Worm (Caenorhabditis elegans) whole organism, mixed stage, embryonic: ENCODE measurements around the gene str-222.

ENCODE experiments used
- M03D4.4 ChIP-seq: sonication (generic microtip); optimal IDR thresholded peaks from 2 replicates; lab custom pipeline; 2017; ENCODE audit warnings: mild to moderate bottlenecking, missing genetic modification characterization, missing compliant biosample characterization
- bed-3 ChIP-seq: fragments of 200-800 bp; sonication (Bioruptor generic); optimal IDR thresholded peaks from 3 replicates; lab custom pipeline; 2018; ENCODE audit warnings: mild to moderate bottlenecking, missing genetic modification characterization, moderate library complexity, missing compliant biosample characterization
- blmp-1 ChIP-seq: fragments of 150-350 bp; optimal IDR thresholded peaks from 2 replicates; lab custom pipeline; 2014; ENCODE audit warnings: missing biosample characterization, missing genetic modification characterization
- ceh-39 ChIP-seq: fragments of 150-350 bp; optimal IDR thresholded peaks from 2 replicates; lab custom pipeline; 2014; ENCODE audit warnings: missing biosample characterization, missing genetic modification characterization
- ceh-83 ChIP-seq: fragments of 200-800 bp; sonication (Bioruptor generic); optimal IDR thresholded peaks from 2 replicates; lab custom pipeline; 2018; ENCODE audit warnings: mild to moderate bottlenecking, missing genetic modification characterization, missing compliant biosample characterization
- ces-1 ChIP-seq: fragments of 150-350 bp; optimal IDR thresholded peaks from 2 replicates; lab custom pipeline; 2014; ENCODE audit warnings: missing biosample characterization, missing genetic modification reagents, missing genetic modification characterization
- cnd-1 ChIP-seq: fragments of 200-800 bp; sonication (Bioruptor generic); optimal IDR thresholded peaks from 2 replicates; lab custom pipeline; 2018; ENCODE audit warnings: mild to moderate bottlenecking, missing genetic modification characterization, missing compliant biosample characterization
- drap-1 ChIP-seq: fragments of 200-800 bp; sonication (Bioruptor generic); optimal IDR thresholded peaks from 3 replicates; lab custom pipeline; 2018; ENCODE audit warnings: mild to moderate bottlenecking, missing genetic modification characterization, missing compliant biosample characterization
- elt-1 ChIP-seq: sonication (generic microtip); optimal IDR thresholded peaks from 2 replicates; lab custom pipeline; 2017; ENCODE audit warnings: missing genetic modification characterization, mild to moderate bottlenecking, missing compliant biosample characterization, antibody characterized with exemption, moderate library complexity, borderline replicate concordance; ENCODE audit not compliant: insufficient read depth
- elt-3 ChIP-seq: fragments of 150-350 bp; optimal IDR thresholded peaks from 2 replicates; lab custom pipeline; 2014; ENCODE audit warnings: missing biosample characterization, missing genetic modification characterization
- ham-2 ChIP-seq: fragments of 200-800 bp; sonication (Bioruptor generic); optimal IDR thresholded peaks from 2 replicates; lab custom pipeline; 2018; ENCODE audit warnings: mild to moderate bottlenecking, missing genetic modification characterization, missing compliant biosample characterization
- hlh-1 ChIP-seq: fragments of 150-350 bp; optimal IDR thresholded peaks from 2 replicates; lab custom pipeline; 2014; ENCODE audit warnings: missing biosample characterization, missing genetic modification reagents, missing genetic modification characterization
- lin-13 ChIP-seq: fragments of 150-350 bp; optimal IDR thresholded peaks from 2 replicates; lab custom pipeline; 2014; ENCODE audit warnings: missing biosample characterization, missing genetic modification characterization
- lin-32 ChIP-seq: fragments of 200-800 bp; sonication (Bioruptor generic); optimal IDR thresholded peaks from 2 replicates; lab custom pipeline; 2018; ENCODE audit warnings: mild to moderate bottlenecking, missing genetic modification characterization, missing compliant biosample characterization
- lsy-2 ChIP-seq: fragments of 150-350 bp; optimal IDR thresholded peaks from 2 replicates; lab custom pipeline; 2014; ENCODE audit warnings: missing biosample characterization, missing genetic modification characterization
- mab-5 ChIP-seq: fragments of 150-350 bp; optimal IDR thresholded peaks from 2 replicates; lab custom pipeline; 2014; ENCODE audit warnings: missing biosample characterization, missing genetic modification characterization
- mep-1 ChIP-seq: fragments of 150-350 bp; optimal IDR thresholded peaks from 2 replicates; lab custom pipeline; 2017; ENCODE audit warnings: missing biosample characterization, missing genetic modification reagents, missing genetic modification characterization, inconsistent platforms
- mls-2 ChIP-seq: sonication (generic microtip); optimal IDR thresholded peaks from 2 replicates; lab custom pipeline; 2016; ENCODE audit warnings: mild to moderate bottlenecking, missing genetic modification characterization, moderate library complexity, missing compliant biosample characterization
- nhr-2 ChIP-seq: fragments of 150-350 bp; optimal IDR thresholded peaks from 2 replicates; lab custom pipeline; 2014; ENCODE audit warnings: missing biosample characterization, missing genetic modification characterization
- nhr-237 ChIP-seq: fragments of 150-350 bp; optimal IDR thresholded peaks from 2 replicates; lab custom pipeline; 2014; ENCODE audit warnings: missing biosample characterization, missing genetic modification characterization
- nhr-28 ChIP-seq: fragments of 150-350 bp; optimal IDR thresholded peaks from 2 replicates; lab custom pipeline; 2014; ENCODE audit warnings: missing biosample characterization, missing genetic modification characterization
- nhr-76 ChIP-seq: sonication (generic microtip); optimal IDR thresholded peaks from 2 replicates; lab custom pipeline; 2017; ENCODE audit warnings: missing biosample characterization, missing genetic modification characterization
- pha-4 ChIP-seq: fragments of 150-350 bp; optimal IDR thresholded peaks from 2 replicates; lab custom pipeline; 2018; ENCODE audit warnings: missing biosample characterization, missing genetic modification reagents, missing genetic modification characterization
- sem-2 ChIP-seq: fragments of 200-800 bp; sonication (Bioruptor generic); optimal IDR thresholded peaks from 2 replicates; lab custom pipeline; 2018; ENCODE audit warnings: mild to moderate bottlenecking, missing genetic modification characterization, missing compliant biosample characterization
- sptf-1 ChIP-seq: sonication (generic microtip); optimal IDR thresholded peaks from 2 replicates; lab custom pipeline; 2017; ENCODE audit warnings: mild to moderate bottlenecking, missing genetic modification characterization, moderate library complexity, missing compliant biosample characterization
- unc-120 ChIP-seq: sonication (generic microtip); optimal IDR thresholded peaks from 2 replicates; lab custom pipeline; 2017; ENCODE audit warnings: missing genetic modification characterization, missing compliant biosample characterization; ENCODE audit not compliant: poor library complexity, severe bottlenecking
- unc-39 ChIP-seq: fragments of 150-350 bp; optimal IDR thresholded peaks from 2 replicates; lab custom pipeline; 2014; ENCODE audit warnings: missing biosample characterization, missing genetic modification characterization
- unc-62 ChIP-seq: fragments of 150-350 bp; optimal IDR thresholded peaks from 2 replicates; lab custom pipeline; 2014; ENCODE audit warnings: missing biosample characterization, missing genetic modification reagents, missing genetic modification characterization
- ztf-11 ChIP-seq: fragments of 150-350 bp; optimal IDR thresholded peaks from 2 replicates; lab custom pipeline; 2014; ENCODE audit warnings: missing biosample characterization, missing genetic modification characterization

Gene str-222

DNA sequence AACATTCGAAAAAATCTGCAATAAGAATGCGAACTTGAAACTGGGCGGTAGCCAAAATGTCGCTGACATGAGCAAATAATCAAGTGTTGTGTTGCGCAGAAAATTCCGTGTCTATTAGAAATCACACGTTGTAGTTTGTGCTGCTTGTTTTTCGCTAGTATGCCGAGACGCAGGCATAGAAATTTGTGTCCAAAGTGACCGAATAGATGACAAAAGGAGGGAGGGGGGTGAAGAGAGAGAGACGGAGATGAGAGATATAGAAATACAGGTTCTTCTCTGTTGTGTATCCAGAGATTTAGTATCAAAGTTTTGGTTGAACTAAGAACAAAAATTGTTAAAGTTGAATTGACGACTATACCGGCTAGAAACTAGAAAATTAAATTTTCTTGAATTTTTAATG lies 8.7 kb upstream of the str-222 start:
- TF ChIP-seq elt-3 (tag; lab: Kevin White, UChicago) (no peak), ham-2 (GFP tag; lab: Kevin White, UChicago) (peak; percentile 72), ces-1 (GFP tag; lab: Kevin White, UChicago) (no peak), nhr-28 (peak; percentile 94), elt-1 (tag; lab: Kevin White, UChicago) (peak; percentile 15), pha-4 (tag; lab: Kevin White, UChicago) (peak; percentile 61), mep-1 (tag; lab: Kevin White, UChicago) (peak; percentile 69), unc-62 (GFP tag; lab: Kevin White, UChicago) (peak; percentile 12)

DNA sequence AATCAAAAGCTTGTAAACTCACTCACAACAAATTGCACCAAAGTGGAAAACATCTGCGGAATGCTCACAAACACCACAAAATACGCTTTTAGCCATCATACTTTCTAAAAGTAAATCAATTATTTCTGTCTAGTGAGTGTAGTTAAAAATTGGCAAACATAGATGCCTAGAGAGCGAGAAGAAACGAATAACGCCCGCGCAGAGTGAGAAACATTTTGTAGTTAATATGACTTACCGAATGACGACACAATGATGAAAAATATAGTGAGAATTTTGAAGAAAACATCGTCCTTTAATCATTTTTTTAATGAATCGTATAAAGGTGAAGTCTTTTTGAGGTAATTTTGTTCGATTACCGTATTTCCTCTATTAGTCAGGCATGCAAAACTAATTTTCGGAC lies 6.6 kb upstream of the str-222 start, which contains the start of gene nhr-238:
Gene nhr-238, minus strand, starts transcription at position 104 of the 400 bp plus-strand sequence.
- no peak for TF ChIP-seq lin-32 (GFP tag; lab: Kevin White, UChicago)
- peak; percentile 52 for TF ChIP-seq nhr-28

DNA sequence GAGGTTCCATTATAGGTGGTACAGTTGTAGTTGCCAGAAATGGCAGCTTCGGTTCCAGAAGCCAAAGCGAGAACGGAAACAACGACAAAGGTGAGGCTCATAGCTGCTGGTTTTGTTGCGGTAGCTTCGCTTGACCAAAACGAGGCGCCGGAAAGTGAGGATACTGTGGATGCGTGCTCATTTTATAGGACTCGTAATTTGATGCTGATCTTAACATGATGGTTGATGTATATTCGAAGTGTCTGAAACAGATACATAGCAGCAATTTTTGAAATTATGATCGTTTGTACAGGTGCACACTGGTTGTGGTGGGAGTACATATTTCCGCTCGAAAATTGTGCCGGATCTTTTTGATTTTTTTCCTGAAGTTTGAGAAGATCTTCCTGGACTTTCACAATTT lies 4.8 kb upstream of the str-222 start, which contains the start of gene Y46H3D.8:
Gene Y46H3D.8, minus strand, starts transcription at position 101 of the 400 bp plus-strand sequence.
- TF ChIP-seq mep-1 (tag; lab: Kevin White, UChicago) (no peak), nhr-76 (tag; lab: Kevin White, UChicago) (no peak), pha-4 (tag; lab: Kevin White, UChicago) (no peak), nhr-2 (tag; lab: Kevin White, UChicago) (no peak), unc-120 (no peak), ham-2 (GFP tag; lab: Kevin White, UChicago) (no peak), lin-13 (tag; lab: Kevin White, UChicago) (no peak), ceh-83 (no peak), ces-1 (GFP tag; lab: Kevin White, UChicago) (no peak), nhr-237 (tag; lab: Kevin White, UChicago) (no peak), lsy-2 (tag; lab: Kevin White, UChicago) (no peak), hlh-1 (tag; lab: Kevin White, UChicago) (no peak), ceh-39 (tag; lab: Kevin White, UChicago) (no peak)

DNA sequence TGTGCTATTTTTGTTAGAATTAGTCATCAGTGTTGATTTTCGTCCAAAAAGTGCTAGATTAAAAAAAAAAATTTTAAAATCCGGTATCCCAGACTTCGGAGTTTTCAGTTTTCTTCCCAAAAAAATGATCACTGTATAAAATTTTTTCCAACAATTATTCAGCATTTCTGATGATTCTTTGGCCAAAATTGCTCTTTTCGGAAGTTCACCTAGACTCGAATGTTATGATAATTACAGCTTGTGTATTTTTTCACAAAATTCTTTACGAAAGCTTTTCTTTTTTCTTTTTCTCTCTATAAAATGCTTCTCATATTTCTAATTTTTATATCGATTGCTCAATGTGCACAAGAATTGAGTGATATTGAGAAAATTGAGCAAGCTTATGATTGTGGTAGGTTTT lies 4.2 kb upstream of the str-222 start, which contains the start of gene irld-17:
Gene irld-17, plus strand, starts transcription at position 301 of the 400 bp plus-strand sequence.
- TF ChIP-seq elt-1 (tag; lab: Kevin White, UChicago) = no peak
- TF ChIP-seq lin-32 (GFP tag; lab: Kevin White, UChicago) = no peak
- TF ChIP-seq unc-120 = no peak
- TF ChIP-seq unc-39 (tag; lab: Kevin White, UChicago) = no peak
- no peak for TF ChIP-seq bed-3 (GFP tag; lab: Kevin White, UChicago)
- TF ChIP-seq hlh-1 (tag; lab: Kevin White, UChicago) = no peak
- no peak for TF ChIP-seq cnd-1 (tag; lab: Kevin White, UChicago)
- no peak for TF ChIP-seq drap-1 (GFP tag; lab: Kevin White, UChicago)
- TF ChIP-seq sptf-1 (tag; lab: Kevin White, UChicago) = no peak
- no peak for TF ChIP-seq sem-2
- no peak for TF ChIP-seq nhr-237 (tag; lab: Kevin White, UChicago)
- no peak for TF ChIP-seq elt-3 (tag; lab: Kevin White, UChicago)
- no peak for TF ChIP-seq ceh-39 (tag; lab: Kevin White, UChicago)

DNA sequence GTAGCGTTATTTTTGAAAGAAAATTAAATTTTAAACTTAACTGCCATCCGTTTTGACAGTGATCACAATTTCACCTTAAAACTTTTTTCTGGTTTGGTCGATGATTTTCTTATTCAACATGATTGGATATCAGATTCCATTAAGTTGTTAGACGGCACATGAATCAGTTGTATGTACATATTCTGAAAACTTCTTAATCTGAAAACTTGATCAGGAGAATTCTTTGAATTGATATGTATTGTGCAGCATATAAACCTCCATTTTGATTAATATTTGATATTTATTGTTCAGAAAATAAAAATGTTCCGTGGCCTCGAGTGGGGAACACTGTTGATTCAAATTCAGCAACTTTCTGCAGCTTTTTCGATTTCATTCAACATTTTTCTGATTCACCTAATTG lies 4.0 kb downstream of the str-222 start, which contains the start of gene str-221:
Gene str-221, plus strand, starts transcription at position 301 of the 400 bp plus-strand sequence.
- no peak for TF ChIP-seq nhr-2 (tag; lab: Kevin White, UChicago)
- no peak for TF ChIP-seq mep-1 (tag; lab: Kevin White, UChicago)
- TF ChIP-seq blmp-1 = no peak
- TF ChIP-seq ces-1 (GFP tag; lab: Kevin White, UChicago) = no peak
- TF ChIP-seq M03D4.4 (tag; lab: Kevin White, UChicago) = no peak
- no peak for TF ChIP-seq elt-1 (tag; lab: Kevin White, UChicago)
- no peak for TF ChIP-seq mab-5
- no peak for TF ChIP-seq mls-2
- TF ChIP-seq pha-4 (tag; lab: Kevin White, UChicago) = no peak
- TF ChIP-seq ztf-11 (tag; lab: Kevin White, UChicago) = no peak
- TF ChIP-seq lin-32 (GFP tag; lab: Kevin White, UChicago) = no peak
- no peak for TF ChIP-seq ceh-39 (tag; lab: Kevin White, UChicago)
- TF ChIP-seq cnd-1 (tag; lab: Kevin White, UChicago) = no peak
